Fruit fly (Drosophila melanogaster) whole organism, embryonic: ENCODE results near the gene CG4133.
A peak's percentile ranks its signal among the peaks of the same experiment; 100 is the strongest.

Experiments used
- Antp ChIP-seq: fragments of 200-800 bp; sonication (Bioruptor generic); optimal IDR thresholded peaks from 3 replicates; lab custom pipeline; 2016; ENCODE audit warnings: missing biosample characterization, missing genetic modification characterization
- Awh ChIP-seq: fragments of 200-800 bp; sonication (Bioruptor generic); IDR thresholded peaks from 2 replicates; pipeline ENCODE4, ENCODE4 v1.3.6; 2022; ENCODE audit warnings: missing biosample characterization, missing genetic modification characterization
- CG12071 ChIP-seq: fragments of 200-800 bp; sonication (Bioruptor generic); optimal IDR thresholded peaks from 3 replicates; lab custom pipeline; 2018; ENCODE audit warnings: missing biosample characterization, mild to moderate bottlenecking, missing genetic modification characterization
- CG12391 ChIP-seq: fragments of 200-800 bp; sonication (Bioruptor generic); optimal IDR thresholded peaks from 3 replicates; lab custom pipeline; 2018; ENCODE audit warnings: missing biosample characterization, mild to moderate bottlenecking, missing genetic modification characterization, moderate library complexity
- CG12942 ChIP-seq: fragments of 200-800 bp; sonication (Bioruptor generic); optimal IDR thresholded peaks from 3 replicates; lab custom pipeline; 2016; ENCODE audit warnings: missing biosample characterization, missing genetic modification characterization
- CG13424 ChIP-seq: fragments of 200-800 bp; sonication (Bioruptor generic); optimal IDR thresholded peaks from 2 replicates; lab custom pipeline; 2019; ENCODE audit warnings: missing biosample characterization, mild to moderate bottlenecking, missing genetic modification characterization, moderate library complexity
- CG15073 ChIP-seq: fragments of 200-800 bp; sonication (Bioruptor generic); optimal IDR thresholded peaks from 2 replicates; lab custom pipeline; 2016; ENCODE audit warnings: missing biosample characterization, missing genetic modification characterization
- CG15514 ChIP-seq: fragments of 200-800 bp; sonication (Bioruptor generic); optimal IDR thresholded peaks from 3 replicates; lab custom pipeline; 2017; ENCODE audit warnings: missing biosample characterization, missing genetic modification characterization, mild to moderate bottlenecking, moderate library complexity, missing genetic modification reagents
- CG18011 ChIP-seq: fragments of 200-800 bp; sonication (Bioruptor generic); optimal IDR thresholded peaks from 2 replicates; lab custom pipeline; 2017; ENCODE audit warnings: missing biosample characterization, missing genetic modification characterization, mild to moderate bottlenecking, moderate library complexity, missing genotype
- CG18262 ChIP-seq: fragments of 200-800 bp; optimal IDR thresholded peaks from 3 replicates; lab custom pipeline; 2019; ENCODE audit warnings: missing biosample characterization, mild to moderate bottlenecking, missing genetic modification characterization, moderate library complexity
- CG2120 ChIP-seq: fragments of 200-800 bp; sonication (Bioruptor generic); optimal IDR thresholded peaks from 3 replicates; lab custom pipeline; 2016; ENCODE audit warnings: missing biosample characterization, missing genetic modification characterization
- CG2875 ChIP-seq: fragments of 200-800 bp; sonication (Bioruptor generic); optimal IDR thresholded peaks from 2 replicates; lab custom pipeline; 2017; ENCODE audit warnings: missing biosample characterization, mild to moderate bottlenecking, missing genetic modification characterization, missing genetic modification reagents
- CG3065 ChIP-seq: fragments of 200-800 bp; sonication (Bioruptor generic); optimal IDR thresholded peaks from 2 replicates; lab custom pipeline; 2016; ENCODE audit warnings: missing biosample characterization, missing genetic modification characterization
- CG33557 ChIP-seq: fragments of 200-800 bp; sonication (Bioruptor generic); optimal IDR thresholded peaks from 2 replicates; lab custom pipeline; 2019; ENCODE audit warnings: missing biosample characterization, mild to moderate bottlenecking, missing genetic modification characterization, moderate library complexity
- CG3407 ChIP-seq: fragments of 200-800 bp; sonication (Bioruptor generic); optimal IDR thresholded peaks from 2 replicates; lab custom pipeline; 2018; ENCODE audit warnings: missing biosample characterization, mild to moderate bottlenecking, missing genetic modification characterization
- CG42726 ChIP-seq: fragments of 200-800 bp; sonication (Bioruptor generic); IDR thresholded peaks from 2 replicates; pipeline ENCODE4 v1.3.6; 2022; ENCODE audit warnings: missing biosample characterization, missing genetic modification characterization; ENCODE audit not compliant: partially characterized antibody
- CG4707 ChIP-seq: fragments of 200-800 bp; sonication (Bioruptor generic); optimal IDR thresholded peaks from 2 replicates; lab custom pipeline; 2018; ENCODE audit warnings: missing biosample characterization, mild to moderate bottlenecking, missing genetic modification characterization, moderate library complexity
- CG7745 ChIP-seq: fragments of 200-800 bp; sonication (Bioruptor generic); optimal IDR thresholded peaks from 2 replicates; lab custom pipeline; 2018; ENCODE audit warnings: missing biosample characterization, mild to moderate bottlenecking, missing genetic modification characterization, moderate library complexity
- CG7963 ChIP-seq: fragments of 200-800 bp; sonication (Bioruptor generic); IDR thresholded peaks from 3 replicates; pipeline ENCODE4 v1.3.6; 2022; ENCODE audit warnings: missing biosample characterization, missing genetic modification characterization; ENCODE audit not compliant: partially characterized antibody
- CG8478 ChIP-seq: fragments of >200 bp; optimal IDR thresholded peaks from 2 replicates; lab custom pipeline; 2018
- CG9727 ChIP-seq: fragments of 200-800 bp; sonication (Bioruptor generic); optimal IDR thresholded peaks from 3 replicates; lab custom pipeline; 2017; ENCODE audit warnings: missing biosample characterization, mild to moderate bottlenecking, missing genetic modification characterization
- Ets65A ChIP-seq: fragments of 200-800 bp; sonication (Bioruptor generic); peaks from one replicate; lab custom pipeline; 2016; ENCODE audit warnings: missing biosample characterization, missing genetic modification characterization
- Gsc ChIP-seq: fragments of 200-800 bp; sonication (Bioruptor generic); IDR thresholded peaks from 2 replicates; pipeline ENCODE4 v1.3.6; 2022; ENCODE audit warnings: missing biosample characterization, missing genetic modification characterization
- Hr51 ChIP-seq, 2 experiments: fragments of 200-800 bp; sonication (Bioruptor generic); optimal IDR thresholded peaks; 2 replicates in 1 of 2; 3 replicates in 1 of 2; lab custom pipeline; 2016 to 2018; ENCODE audit warnings: missing biosample characterization in 2 of 2, missing genetic modification characterization in 2 of 2, mild to moderate bottlenecking in 1 of 2, moderate library complexity in 1 of 2
- Hsf ChIP-seq: fragments of 200-800 bp; sonication (Bioruptor generic); optimal IDR thresholded peaks from 3 replicates; lab custom pipeline; 2016; ENCODE audit warnings: missing biosample characterization, missing genetic modification characterization
- Kr ChIP-seq: fragments of 200-800 bp; sonication (Bioruptor generic); optimal IDR thresholded peaks from 2 replicates; lab custom pipeline; 2017; ENCODE audit warnings: missing biosample characterization, mild to moderate bottlenecking, missing genetic modification characterization
- Oli ChIP-seq: fragments of 200-800 bp; sonication (Bioruptor generic); optimal IDR thresholded peaks from 2 replicates; lab custom pipeline; 2018; ENCODE audit warnings: missing biosample characterization, mild to moderate bottlenecking, missing genetic modification characterization, moderate library complexity
- Ravus ChIP-seq: fragments of 200-800 bp; sonication (Bioruptor generic); IDR thresholded peaks from 2 replicates; pipeline ENCODE4 v1.3.6; 2022; ENCODE audit warnings: missing biosample characterization, missing genetic modification characterization
- Rx ChIP-seq: fragments of 200-800 bp; sonication (Bioruptor generic); IDR thresholded peaks from 2 replicates; pipeline ENCODE4 v1.3.6; 2022; ENCODE audit warnings: missing biosample characterization, missing genetic modification characterization
- az2 ChIP-seq: fragments of 200-800 bp; sonication (Bioruptor generic); optimal IDR thresholded peaks from 3 replicates; lab custom pipeline; 2016; ENCODE audit warnings: missing biosample characterization, missing genetic modification characterization
- bowl ChIP-seq: fragments of 200-800 bp; sonication (Bioruptor generic); IDR thresholded peaks from 2 replicates; pipeline ENCODE4 v1.3.6; 2022; ENCODE audit warnings: missing biosample characterization, missing genetic modification characterization
- cato ChIP-seq: fragments of 200-800 bp; sonication (Bioruptor generic); optimal IDR thresholded peaks from 2 replicates; lab custom pipeline; 2016; ENCODE audit warnings: missing biosample characterization, missing genetic modification characterization, borderline replicate concordance
- crp ChIP-seq, 2 experiments: fragments of 200-800 bp; sonication (Bioruptor generic); optimal IDR thresholded peaks; 2 replicates in 1 of 2; 3 replicates in 1 of 2; lab custom pipeline; 2017; ENCODE audit warnings: missing biosample characterization in 2 of 2, missing genetic modification characterization in 2 of 2, mild to moderate bottlenecking in 1 of 2, moderate library complexity in 1 of 2
- da ChIP-seq: fragments of 200-800 bp; sonication (Bioruptor generic); optimal IDR thresholded peaks from 2 replicates; lab custom pipeline; 2016; ENCODE audit warnings: missing biosample characterization, missing genetic modification characterization
- dan ChIP-seq: fragments of 200-800 bp; sonication (Bioruptor generic); IDR thresholded peaks from 2 replicates; pipeline ENCODE4 v1.3.6; 2022; ENCODE audit warnings: missing biosample characterization, missing genetic modification characterization
- dmrt99B ChIP-seq: fragments of 200-800 bp; sonication (Bioruptor generic); optimal IDR thresholded peaks from 2 replicates; lab custom pipeline; 2018; ENCODE audit warnings: missing biosample characterization, mild to moderate bottlenecking, missing genetic modification characterization, moderate library complexity
- esg ChIP-seq: fragments of 200-800 bp; sonication (Bioruptor generic); conservative IDR thresholded peaks from 2 replicates; pipeline ENCODE4 v1.3.6; 2022; ENCODE audit warnings: missing biosample characterization, missing genetic modification characterization
- gce ChIP-seq: fragments of 200-800 bp; sonication (Bioruptor generic); IDR thresholded peaks from 3 replicates; pipeline ENCODE4 v1.3.6; 2022; ENCODE audit warnings: missing biosample characterization, missing genetic modification characterization
- h ChIP-seq: fragments of >200 bp; optimal IDR thresholded peaks from 2 replicates; lab custom pipeline; 2017
- her ChIP-seq: fragments of 200-800 bp; sonication (Bioruptor generic); optimal IDR thresholded peaks from 2 replicates; lab custom pipeline; 2016; ENCODE audit warnings: missing biosample characterization, missing genetic modification characterization
- ken ChIP-seq: fragments of 200-800 bp; sonication (Bioruptor generic); IDR thresholded peaks from 3 replicates; pipeline ENCODE4 v1.3.6; 2022; ENCODE audit warnings: missing biosample characterization, missing genetic modification characterization
- lbe ChIP-seq: fragments of 200-800 bp; sonication (Bioruptor generic); optimal IDR thresholded peaks from 2 replicates; lab custom pipeline; 2016; ENCODE audit warnings: missing biosample characterization, mild to moderate bottlenecking, missing genetic modification characterization
- phol ChIP-seq: fragments of 200-800 bp; sonication (Bioruptor generic); optimal IDR thresholded peaks from 3 replicates; lab custom pipeline; 2018; ENCODE audit warnings: missing biosample characterization, mild to moderate bottlenecking, missing genetic modification characterization, moderate library complexity
- pita ChIP-seq: fragments of 200-800 bp; sonication (Bioruptor generic); optimal IDR thresholded peaks from 2 replicates; lab custom pipeline; 2017; ENCODE audit warnings: missing biosample characterization, mild to moderate bottlenecking, missing genetic modification characterization
- sd ChIP-seq: fragments of 200-800 bp; sonication (Bioruptor generic); optimal IDR thresholded peaks from 3 replicates; lab custom pipeline; 2018; ENCODE audit warnings: missing biosample characterization, mild to moderate bottlenecking, missing genetic modification characterization, moderate library complexity
- sna ChIP-seq: fragments of 200-800 bp; sonication (Bioruptor generic); IDR thresholded peaks from 2 replicates; pipeline ENCODE4 v1.3.6; 2022; ENCODE audit warnings: missing biosample characterization, missing genetic modification characterization; ENCODE audit not compliant: partially characterized antibody
- tll ChIP-seq, 2 experiments: fragments of 200-800 bp in 1 of 2; fragments of >200 bp in 1 of 2; sonication (Bioruptor generic) in 1 of 2; optimal IDR thresholded peaks; 2 replicates each; lab custom pipeline; 2017 to 2019; ENCODE audit warnings: missing biosample characterization in 2 of 2, missing genetic modification characterization in 2 of 2, mild to moderate bottlenecking in 1 of 2, moderate library complexity in 1 of 2
- vvl ChIP-seq: fragments of 200-800 bp; sonication (Bioruptor generic); IDR thresholded peaks from 2 replicates; pipeline ENCODE4 v1.3.6; 2022; ENCODE audit warnings: missing biosample characterization, missing genetic modification characterization
- wor ChIP-seq: fragments of 200-800 bp; sonication (Bioruptor generic); IDR thresholded peaks from 2 replicates; pipeline ENCODE4 v1.3.6; 2022; ENCODE audit warnings: missing biosample characterization, missing genetic modification characterization

Gene CG4133

dm6 chr2L:430820-431628, 24.3 kb upstream of the CG4133 start, which contains the start of gene ex (continued):
- TF ChIP-seq da (GFP tag; lab: Kevin White, UChicago) (no peak), CG7745 (tag; lab: Kevin White, UChicago) (peak; percentile 67), CG3065 (GFP tag; lab: Kevin White, UChicago) (no peak), Rx (GFP tag; lab: Robert Waterston, UW) (no peak), Awh (peak; percentile 64; the same call in 1 of the 2 replicates), CG42726 (peak; percentile 38; the same call in 1 of the 2 replicates), ken (GFP tag; lab: Robert Waterston, UW) (0 out of 3 replicates have a peak, but pooled peaks have one; percentile 44), crp (GFP tag; optimal IDR thresholded peaks at IDR 0.05; lab: Kevin White, UChicago) (no peak), Gsc (GFP tag; lab: Robert Waterston, UW) (no peak), CG33557 (GFP tag; lab: Kevin White, UChicago) (peak; percentile 62), phol (tag; lab: Kevin White, UChicago) (no peak), CG8478 (lab: Kevin White, UChicago) (no peak), Oli (tag; lab: Kevin White, UChicago) (no peak), az2 (GFP tag; lab: Kevin White, UChicago) (no peak), Kr (GFP tag; lab: Kevin White, UChicago) (peak; percentile 60), Ets65A (no peak), dan (GFP tag; lab: Robert Waterston, UW) (no peak), CG13424 (tag; lab: Kevin White, UChicago) (peak; percentile 65), tll (GFP tag; optimal IDR thresholded peaks at IDR 0.05; lab: Kevin White, UChicago) (no peak), pita (no peak), Hr51 (GFP tag; optimal IDR thresholded peaks at IDR 0.05; lab: Kevin White, UChicago) (peak; percentile 7 to 13), Antp (GFP tag; lab: Kevin White, UChicago) (no peak), CG15073 (GFP tag; lab: Kevin White, UChicago) (no peak), cato (GFP tag; lab: Kevin White, UChicago) (no peak), CG18011 (GFP tag; lab: Kevin White, UChicago) (no peak), CG7963 (0 out of 3 replicates have a peak, but pooled peaks have one; percentile 26), bowl (peak; percentile 55; the same call in 1 of the 2 replicates), CG12071 (GFP tag; lab: Kevin White, UChicago) (peak; percentile 87), CG3407 (GFP tag; lab: Kevin White, UChicago) (peak; percentile 73), dmrt99B (tag; lab: Kevin White, UChicago) (peak; percentile 33), CG18262 (peak; percentile 79), sna (GFP tag; lab: Robert Waterston, UW) (no peak), Hsf (peak; percentile 21), vvl (GFP tag; lab: Robert Waterston, UW) (peak; percentile 73), wor (GFP tag; lab: Robert Waterston, UW) (no peak), esg (GFP tag; lab: Robert Waterston, UW) (no peak), CG15514 (GFP tag; lab: Kevin White, UChicago) (peak; percentile 57), h (no peak), CG12942 (GFP tag; lab: Kevin White, UChicago) (no peak), her (peak; percentile 47), CG2120 (GFP tag; lab: Kevin White, UChicago) (peak; percentile 31), Ravus (GFP tag; lab: Robert Waterston, UW) (no peak), gce (GFP tag; lab: Robert Waterston, UW) (peak; percentile 58; the same call in 1 of the 3 replicates), CG12391 (tag; lab: Kevin White, UChicago) (peak; percentile 11), CG9727 (GFP tag; lab: Kevin White, UChicago) (peak; percentile 50), lbe (peak; percentile 66), sd (tag; lab: Kevin White, UChicago) (peak; percentile 67), CG2875 (peak; percentile 80), CG4707 (GFP tag; lab: Kevin White, UChicago) (peak; percentile 80)
